Worm (Caenorhabditis elegans): Measurements from ENCODE around the gene math-8.

Gene math-8

ce11 chrII:1844552-1844951 lies 44.4 kb downstream of the math-8 start:
- TF ChIP-seq Y5F2A.4 (GFP tag; optimal IDR thresholded peaks at IDR 0.05) (no peak), ceh-62 (tag; optimal IDR thresholded peaks at IDR 0.05) (no peak), pha-4 (GFP tag; IDR thresholded peaks at IDR 0.05) (no peak), pha-4 (tag; optimal IDR thresholded peaks at IDR 0.05) (no peak), attf-4 (tag; optimal IDR thresholded peaks at IDR 0.05) (no peak), F37D6.2 (tag; optimal IDR thresholded peaks at IDR 0.05) (no peak), zag-1 (tag; optimal IDR thresholded peaks at IDR 0.05) (no peak), lir-3 (tag; optimal IDR thresholded peaks at IDR 0.05) (no peak), set-16 (GFP tag; IDR thresholded peaks at IDR 0.05) (no peak), snpc-1.2 (GFP tag; IDR thresholded peaks at IDR 0.05) (no peak), php-3 (GFP tag; IDR thresholded peaks at IDR 0.05) (no peak), fkh-10 (GFP tag; optimal IDR thresholded peaks at IDR 0.05) (no peak), tag-97 (GFP tag; IDR thresholded peaks at IDR 0.05) (no peak), zfp-3 (GFP tag; conservative IDR thresholded peaks at IDR 0.05) (no peak), aly-2 (tag; optimal IDR thresholded peaks at IDR 0.05) (no peak), arid-1 (GFP tag; conservative IDR thresholded peaks at IDR 0.05) (no peak), nhr-76 (tag; optimal IDR thresholded peaks at IDR 0.05) (no peak)

ce11 chrII:1842894-1843293 lies 46.1 kb downstream of the math-8 start, which contains the start of the genes C52E2.5 and C52E2.4:
Gene C52E2.5, minus strand, starts transcription at chrII:1842936.
Gene C52E2.4, plus strand, starts transcription at chrII:1843145.
- TF ChIP-seq pqm-1 (tag; optimal IDR thresholded peaks at IDR 0.05) (peak; percentile 87), mdl-1 (tag; optimal IDR thresholded peaks at IDR 0.05) (no peak), daf-16 (GFP tag; optimal IDR thresholded peaks at IDR 0.05) (no peak), daf-16 (tag; optimal IDR thresholded peaks at IDR 0.05) (peak; percentile 96), daf-8 (GFP tag; IDR thresholded peaks at IDR 0.05) (no peak), lin-39 (tag; optimal IDR thresholded peaks at IDR 0.05) (no peak), nhr-111 (GFP tag; optimal IDR thresholded peaks at IDR 0.05) (no peak), php-3 (GFP tag; IDR thresholded peaks at IDR 0.05) (0 out of 2 replicates have a peak, but pooled peaks have one; percentile 29), duxl-1 (tag; optimal IDR thresholded peaks at IDR 0.05; ENCODE audit: poor library complexity) (peak; percentile 49), nhr-10 (tag; optimal IDR thresholded peaks at IDR 0.05) (no peak), hlh-30 (tag; optimal IDR thresholded peaks at IDR 0.05; ENCODE audit: insufficient read depth) (peak; percentile 33), ceh-44 (GFP tag; IDR thresholded peaks at IDR 0.05) (no peak), dmd-6 (GFP tag; IDR thresholded peaks at IDR 0.05) (peak; percentile 64), nhr-28 (tag; optimal IDR thresholded peaks at IDR 0.05) (peak; percentile 82), dve-1 (tag; optimal IDR thresholded peaks at IDR 0.05; ENCODE audit: insufficient read depth) (peak; percentile 58)
